Worm (Caenorhabditis elegans): ENCODE results near the gene grl-31.

The grl-31 gene

DNA sequence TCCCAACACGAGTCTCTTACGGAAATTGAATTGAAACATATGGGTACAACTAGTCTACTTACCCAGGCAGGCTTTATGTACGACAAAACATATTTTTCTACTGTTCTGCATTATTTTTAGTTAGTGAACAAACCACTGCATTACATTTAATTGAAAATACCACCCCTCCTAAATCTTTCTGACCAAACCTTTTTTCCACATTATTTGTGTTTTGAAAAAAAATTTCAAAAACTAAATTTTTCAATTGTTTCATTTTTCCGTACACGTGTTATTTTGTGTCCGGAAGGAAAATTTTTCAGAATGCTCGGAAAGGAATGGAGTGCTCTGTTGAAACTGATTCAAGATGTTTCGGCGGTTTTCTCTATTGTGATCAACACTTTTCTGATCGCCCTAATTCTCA, 45.2 kb downstream of the grl-31 start, which contains the start of gene str-226:
Gene str-226, plus strand, starts transcription at position 301 of the 400 bp plus-strand sequence.
- no peak for TF ChIP-seq hnd-1 (tag; optimal IDR thresholded peaks at IDR 0.05)
- TF ChIP-seq hmbx-1 (tag; optimal IDR thresholded peaks at IDR 0.05), result no peak
- TF ChIP-seq tbx-37 (GFP tag; conservative IDR thresholded peaks at IDR 0.05), result no peak
- TF ChIP-seq B0310.2 (tag; optimal IDR thresholded peaks at IDR 0.05), result no peak
- no peak for TF ChIP-seq ceh-36 (tag; optimal IDR thresholded peaks at IDR 0.05)

DNA sequence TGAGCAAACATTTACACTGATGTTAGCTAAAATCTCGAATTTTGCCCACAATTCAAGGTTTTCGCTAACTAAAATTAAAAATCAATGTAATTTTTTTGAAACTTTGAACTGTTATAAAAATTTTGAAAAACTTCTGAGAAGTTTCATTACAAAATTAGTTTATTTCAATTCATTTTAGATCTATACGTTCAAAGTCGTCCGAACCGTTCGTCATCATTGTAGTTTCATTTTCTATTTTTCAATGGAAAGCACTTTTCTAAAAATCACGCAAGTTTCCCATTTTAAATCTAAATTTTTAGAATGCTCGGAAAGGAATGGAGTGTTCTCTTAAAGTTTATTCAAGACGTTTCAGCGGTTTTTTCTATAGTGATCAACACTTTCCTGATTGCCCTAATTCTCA, 47.7 kb downstream of the grl-31 start, which contains the start of gene str-228:
Gene str-228, plus strand, starts transcription at position 301 of the 400 bp plus-strand sequence.
- TF ChIP-seq scrt-1 (GFP tag; IDR thresholded peaks at IDR 0.05) (no peak), tra-4 (tag; optimal IDR thresholded peaks at IDR 0.05) (no peak), tbx-11 (GFP tag; IDR thresholded peaks at IDR 0.05) (no peak), hmg-4 (GFP tag; optimal IDR thresholded peaks at IDR 0.05) (no peak), ceh-13 (GFP tag; optimal IDR thresholded peaks at IDR 0.05) (no peak), sea-1 (GFP tag; conservative IDR thresholded peaks at IDR 0.05) (no peak)

DNA sequence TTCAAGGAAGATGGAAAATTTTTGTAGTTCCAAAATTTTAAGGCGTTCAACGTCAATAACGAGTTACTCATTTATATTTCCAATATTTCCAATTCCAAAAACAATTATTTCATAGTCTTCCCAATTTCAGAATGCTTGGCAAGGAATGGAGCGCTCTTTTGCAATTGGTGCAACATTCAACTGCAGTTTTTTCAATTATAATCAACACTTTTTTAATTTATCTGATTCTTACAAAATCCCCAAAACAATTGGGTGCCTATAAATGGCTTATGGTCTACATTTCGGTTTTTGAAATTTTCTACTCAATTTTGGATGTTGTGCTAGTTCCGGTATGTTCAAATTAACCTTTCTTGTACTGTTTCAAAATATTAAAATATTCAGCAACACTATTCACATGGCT, 49.9 kb downstream of the grl-31 start, which contains the start of gene str-225:
Gene str-225, plus strand, starts transcription at position 132 of the 400 bp plus-strand sequence.
- TF ChIP-seq ets-7 (tag; optimal IDR thresholded peaks at IDR 0.05) (no peak), hmbx-1 (tag; optimal IDR thresholded peaks at IDR 0.05) (no peak), ceh-36 (tag; optimal IDR thresholded peaks at IDR 0.05) (no peak), tbx-11 (GFP tag; IDR thresholded peaks at IDR 0.05) (no peak), ceh-13 (GFP tag; optimal IDR thresholded peaks at IDR 0.05) (no peak), F13C5.2 (tag; optimal IDR thresholded peaks at IDR 0.05) (no peak), tra-4 (tag; optimal IDR thresholded peaks at IDR 0.05) (no peak), hmg-4 (GFP tag; optimal IDR thresholded peaks at IDR 0.05) (no peak), B0310.2 (tag; optimal IDR thresholded peaks at IDR 0.05) (no peak), flt-1 (GFP tag; IDR thresholded peaks at IDR 0.05) (no peak), scrt-1 (GFP tag; IDR thresholded peaks at IDR 0.05) (no peak), sea-1 (GFP tag; conservative IDR thresholded peaks at IDR 0.05) (no peak)
